Worm (Caenorhabditis elegans): ENCODE results near the gene elt-2.

elt-2 gene

ce11 chrX:10499590-10499989 is 18.6 kb downstream of the elt-2 start, which contains the start of gene vab-3:
TSS of gene vab-3 (plus strand) at chrX:10499890.
- TF ChIP-seq dmd-8 (GFP tag; IDR thresholded peaks at IDR 0.05) (no peak), fkh-10 (GFP tag; optimal IDR thresholded peaks at IDR 0.05) (no peak), mep-1 (tag; optimal IDR thresholded peaks at IDR 0.05) (no peak), Y105C5A.15 (GFP tag; IDR thresholded peaks at IDR 0.05) (no peak), tra-1 (GFP tag; IDR thresholded peaks at IDR 0.05) (no peak), nhr-42 (GFP tag; IDR thresholded peaks at IDR 0.05) (no peak), spr-3 (GFP tag; optimal IDR thresholded peaks at IDR 0.05) (no peak), jun-1 (tag; optimal IDR thresholded peaks at IDR 0.05) (no peak), dpl-1 (GFP tag; optimal IDR thresholded peaks at IDR 0.05) (no peak), ama-1 (optimal IDR thresholded peaks at IDR 0.05) (no peak), nhr-77 (tag; optimal IDR thresholded peaks at IDR 0.05) (no peak), lin-1 (GFP tag; IDR thresholded peaks at IDR 0.05) (no peak)

ce11 chrX:10503393-10503792 is 22.4 kb downstream of the elt-2 start:
- no peak for TF ChIP-seq vab-7 (GFP tag; IDR thresholded peaks at IDR 0.05)
- TF ChIP-seq dve-1 (tag; optimal IDR thresholded peaks at IDR 0.05; ENCODE audit: insufficient read depth), result no peak
- TF ChIP-seq nhr-28 (tag; optimal IDR thresholded peaks at IDR 0.05), result no peak
- no peak for TF ChIP-seq spr-1 (tag; optimal IDR thresholded peaks at IDR 0.05)
- no peak for TF ChIP-seq T26A8.4 (GFP tag; IDR thresholded peaks at IDR 0.05)
- TF ChIP-seq lin-39 (tag; optimal IDR thresholded peaks at IDR 0.05), result no peak
- no peak for TF ChIP-seq madf-5 (GFP tag; IDR thresholded peaks at IDR 0.05)
- no peak for TF ChIP-seq mxl-2 (GFP tag; conservative IDR thresholded peaks at IDR 0.05)
- TF ChIP-seq saeg-2 (GFP tag; IDR thresholded peaks at IDR 0.05), result no peak
- no peak for TF ChIP-seq hlh-30 (tag; optimal IDR thresholded peaks at IDR 0.05; ENCODE audit: insufficient read depth)
- TF ChIP-seq nhr-11 (tag; optimal IDR thresholded peaks at IDR 0.05), result no peak

- no peak for TF ChIP-seq daf-12 (tag; optimal IDR thresholded peaks at IDR 0.05)
- TF ChIP-seq ztf-7 (tag; optimal IDR thresholded peaks at IDR 0.05), result no peak
- TF ChIP-seq mxl-3 (GFP tag; optimal IDR thresholded peaks at IDR 0.05), result no peak
- TF ChIP-seq gei-8 (GFP tag; optimal IDR thresholded peaks at IDR 0.05), result no peak
- no peak for TF ChIP-seq dmd-9 (GFP tag; IDR thresholded peaks at IDR 0.05)
- TF ChIP-seq skn-1 (tag; optimal IDR thresholded peaks at IDR 0.05), result no peak
- no peak for TF ChIP-seq nhr-25 (tag; optimal IDR thresholded peaks at IDR 0.05; ENCODE audit: borderline replicate concordance, insufficient read depth)
- TF ChIP-seq lin-13 (GFP tag; optimal IDR thresholded peaks at IDR 0.05), result no peak
- TF ChIP-seq hlh-11 (tag; optimal IDR thresholded peaks at IDR 0.05), result no peak
- no peak for TF ChIP-seq dve-1 (tag; optimal IDR thresholded peaks at IDR 0.05; ENCODE audit: insufficient read depth)
- TF ChIP-seq Y48G9A.11 (GFP tag; IDR thresholded peaks at IDR 0.05), result no peak
- no peak for TF ChIP-seq tag-97 (GFP tag; IDR thresholded peaks at IDR 0.05)
- TF ChIP-seq sdz-12 (GFP tag; optimal IDR thresholded peaks at IDR 0.05), result no peak
- no peak for TF ChIP-seq ces-1 (GFP tag; optimal IDR thresholded peaks at IDR 0.05)
- TF ChIP-seq egl-43 (GFP tag; IDR thresholded peaks at IDR 0.05), result no peak
- TF ChIP-seq fkh-10 (GFP tag; optimal IDR thresholded peaks at IDR 0.05), result no peak
- TF ChIP-seq zag-1 (tag; optimal IDR thresholded peaks at IDR 0.05), result no peak
- TF ChIP-seq duxl-1 (tag; optimal IDR thresholded peaks at IDR 0.05; ENCODE audit: poor library complexity), result no peak
- TF ChIP-seq Y5F2A.4 (GFP tag; optimal IDR thresholded peaks at IDR 0.05), result no peak
- no peak for TF ChIP-seq jun-1 (tag; optimal IDR thresholded peaks at IDR 0.05)
Measured at ce11 chrX:10505193-10505592, 24.2 kb downstream of the elt-2 start.

All from whole organism, L4 larva.